Fruit fly (Drosophila melanogaster) Kc167 (cell line): Measurements from ENCODE around the gene Pdf.

Source experiments
- Myc ChIP-seq: fragments of >200 bp; optimal IDR thresholded peaks from 2 replicates; lab custom pipeline; 2017; ENCODE audit warnings: missing external identifiers
- Sin3A ChIP-seq: fragments of >200 bp; optimal IDR thresholded peaks from 2 replicates; lab custom pipeline; 2018; ENCODE audit warnings: missing external identifiers
- psq ChIP-seq: fragments of >200 bp; optimal IDR thresholded peaks from 2 replicates; lab custom pipeline; 2017; ENCODE audit warnings: missing external identifiers
- ttk ChIP-seq: sonication (Bioruptor generic); optimal IDR thresholded peaks from 2 replicates; lab custom pipeline; 2017; ENCODE audit warnings: missing external identifiers

dm6 chr3R:26442609-26443180, 13.2 kb downstream of the Pdf start:
- TF ChIP-seq psq (lab: Kevin White, UChicago) (no peak), Sin3A (lab: Kevin White, UChicago) (no peak), ttk (lab: Kevin White, UChicago) (no peak), Myc (lab: Kevin White, UChicago) (no peak)
